Fruit fly (Drosophila melanogaster) Kc167 (cell line): ENCODE measurements around the gene CG14400.

ENCODE experiments used
- Myc ChIP-seq: fragments of >200 bp; optimal IDR thresholded peaks from 2 replicates; lab custom pipeline; 2017; ENCODE audit warnings: missing external identifiers
- Sin3A ChIP-seq: fragments of >200 bp; optimal IDR thresholded peaks from 2 replicates; lab custom pipeline; 2018; ENCODE audit warnings: missing external identifiers
- h ChIP-seq: fragments of >200 bp; optimal IDR thresholded peaks from 3 replicates; lab custom pipeline; 2018; ENCODE audit warnings: missing external identifiers
- psq ChIP-seq: fragments of >200 bp; optimal IDR thresholded peaks from 2 replicates; lab custom pipeline; 2017; ENCODE audit warnings: missing external identifiers
- ttk ChIP-seq: sonication (Bioruptor generic); optimal IDR thresholded peaks from 2 replicates; lab custom pipeline; 2017; ENCODE audit warnings: missing external identifiers

- no peak for TF ChIP-seq Sin3A (lab: Kevin White, UChicago)
- TF ChIP-seq psq (lab: Kevin White, UChicago), result no peak
- TF ChIP-seq h (lab: Kevin White, UChicago), result no peak
- TF ChIP-seq Myc (lab: Kevin White, UChicago), result no peak
- no peak for TF ChIP-seq ttk (lab: Kevin White, UChicago)
These were observed 35.0 kb downstream of the CG14400 start, which contains the start of gene CG9331 for dm6 chr2L:20822489-20823195.
